Worm (Caenorhabditis elegans): ENCODE data around the gene F39B3.7.

ce11 chrX:17553772-17554171, 13.5 kb downstream of the F39B3.7 start:
- TF ChIP-seq ama-1 (optimal IDR thresholded peaks at IDR 0.05), result no peak
- TF ChIP-seq sea-1 (GFP tag; conservative IDR thresholded peaks at IDR 0.05), result no peak
- no peak for TF ChIP-seq ceh-36 (tag; optimal IDR thresholded peaks at IDR 0.05)
- no peak for TF ChIP-seq tbx-37 (GFP tag; conservative IDR thresholded peaks at IDR 0.05)
- no peak for TF ChIP-seq hmbx-1 (tag; optimal IDR thresholded peaks at IDR 0.05)
